Worm (Caenorhabditis elegans) whole organism, young adult: Measurements from ENCODE around the gene srh-209.

Experiments used
- B0035.1 ChIP-seq: sonication (generic microtip); optimal IDR thresholded peaks from 2 replicates; lab custom pipeline; 2016; ENCODE audit warnings: missing genetic modification characterization, mild to moderate bottlenecking, missing compliant biosample characterization, missing genotype, missing genetic modification reagents
- F23B12.7 ChIP-seq: sonication (generic microtip); optimal IDR thresholded peaks from 2 replicates; lab custom pipeline; 2017; ENCODE audit warnings: missing genetic modification characterization, mild to moderate bottlenecking, missing compliant biosample characterization, antibody characterized with exemption, moderate library complexity; ENCODE audit not compliant: insufficient read depth
- F37B4.10 ChIP-seq: fragments of 200-800 bp; sonication (Bioruptor generic); IDR thresholded peaks from 2 replicates; pipeline ENCODE4 v1.3.6; 2022; ENCODE audit warnings: missing genetic modification characterization, missing compliant biosample characterization
- F52B5.7 ChIP-seq: sonication (generic microtip); optimal IDR thresholded peaks from 2 replicates; lab custom pipeline; 2016; ENCODE audit warnings: mild to moderate bottlenecking, missing genetic modification characterization, missing compliant biosample characterization
- K11D2.4 ChIP-seq: fragments of 200-800 bp; sonication (Bioruptor generic); IDR thresholded peaks from 2 replicates; pipeline ENCODE4 v1.3.6; 2022; ENCODE audit warnings: missing genetic modification reagents, missing genetic modification characterization, missing compliant biosample characterization
- T26A5.8 ChIP-seq: sonication (generic microtip); optimal IDR thresholded peaks from 2 replicates; lab custom pipeline; 2016; ENCODE audit warnings: missing genetic modification characterization, missing compliant biosample characterization
- Y53F4B.3 ChIP-seq: fragments of 200-800 bp; sonication (Bioruptor generic); IDR thresholded peaks from 2 replicates; pipeline ENCODE4 v1.3.6; 2022; ENCODE audit warnings: missing genetic modification reagents, missing genetic modification characterization, missing compliant biosample characterization
- Y56A3A.18 ChIP-seq: fragments of 200-800 bp; sonication (Bioruptor generic); IDR thresholded peaks from 2 replicates; pipeline ENCODE4 v1.3.6; 2022; ENCODE audit warnings: missing genetic modification reagents, missing genetic modification characterization, missing compliant biosample characterization
- Y67H2A.10 ChIP-seq: fragments of 200-800 bp; sonication (Bioruptor generic); conservative IDR thresholded peaks from 2 replicates; pipeline ENCODE4 v1.3.6; 2022; ENCODE audit warnings: missing genetic modification reagents, missing genetic modification characterization, missing compliant biosample characterization
- Y95B8A.8 ChIP-seq: fragments of 200-800 bp; sonication (Bioruptor generic); IDR thresholded peaks from 2 replicates; pipeline ENCODE4 v1.3.6; 2022; ENCODE audit warnings: missing genetic modification reagents, missing genetic modification characterization, missing compliant biosample characterization
- aptf-2 ChIP-seq: fragments of 200-800 bp; sonication (Bioruptor generic); conservative IDR thresholded peaks from 2 replicates; pipeline ENCODE4 v1.3.6; 2022; ENCODE audit warnings: missing genetic modification reagents, missing genetic modification characterization, missing compliant biosample characterization
- athp-1 ChIP-seq: sonication (generic microtip); optimal IDR thresholded peaks from 2 replicates; lab custom pipeline; 2017; ENCODE audit warnings: mild to moderate bottlenecking, missing genetic modification characterization, missing compliant biosample characterization
- attf-5 ChIP-seq: fragments of 200-800 bp; sonication (Bioruptor generic); optimal IDR thresholded peaks from 2 replicates; lab custom pipeline; 2018; ENCODE audit warnings: mild to moderate bottlenecking, missing genetic modification characterization, missing compliant biosample characterization
- attf-6 ChIP-seq: fragments of 200-800 bp; sonication (Bioruptor generic); IDR thresholded peaks from 2 replicates; pipeline ENCODE4 v1.3.6; 2022; ENCODE audit warnings: missing genetic modification reagents, missing genetic modification characterization, missing compliant biosample characterization
- cebp-1 ChIP-seq, 2 experiments: fragments of 200-800 bp in 1 of 2; sonication (Bioruptor generic) in 1 of 2; sonication (generic microtip) in 1 of 2; IDR thresholded peaks in 1 of 2; optimal IDR thresholded peaks in 1 of 2; 2 replicates each; pipeline versions ENCODE4 v1.3.6 to Lab custom; 2017 to 2022; ENCODE audit warnings: missing compliant biosample characterization in 2 of 2, missing genetic modification characterization in 2 of 2, mild to moderate bottlenecking in 1 of 2, missing genetic modification reagents in 1 of 2, moderate library complexity in 1 of 2
- ceh-100 ChIP-seq: fragments of 200-800 bp; sonication (Bioruptor generic); IDR thresholded peaks from 2 replicates; pipeline ENCODE4 v1.3.6; 2022; ENCODE audit warnings: missing genetic modification reagents, missing genetic modification characterization, missing compliant biosample characterization
- ceh-79 ChIP-seq: sonication (generic microtip); optimal IDR thresholded peaks from 2 replicates; lab custom pipeline; 2017; ENCODE audit warnings: mild to moderate bottlenecking, missing genetic modification characterization, missing compliant biosample characterization
- ceh-91 ChIP-seq: fragments of 200-800 bp; sonication (Bioruptor generic); IDR thresholded peaks from 2 replicates; pipeline ENCODE4 v1.3.6; 2022; ENCODE audit warnings: missing genetic modification reagents, missing genetic modification characterization, missing compliant biosample characterization
- egrh-3 ChIP-seq: fragments of 200-800 bp; sonication (Bioruptor generic); IDR thresholded peaks from 2 replicates; pipeline ENCODE4 v1.3.6; 2022; ENCODE audit warnings: missing genetic modification reagents, missing genetic modification characterization, missing compliant biosample characterization
- ekl-4 ChIP-seq: fragments of 200-800 bp; sonication (Bioruptor generic); IDR thresholded peaks from 2 replicates; pipeline ENCODE4 v1.3.6; 2022; ENCODE audit warnings: missing genetic modification reagents, missing genetic modification characterization, missing compliant biosample characterization
- hmg-1.2 ChIP-seq: fragments of 200-800 bp; sonication (Bioruptor generic); IDR thresholded peaks from 2 replicates; pipeline ENCODE4 v1.3.6; 2022; ENCODE audit warnings: missing genetic modification reagents, missing genetic modification characterization, missing compliant biosample characterization
- hsf-1 ChIP-seq: fragments of 200-800 bp; sonication (Bioruptor generic); IDR thresholded peaks from 2 replicates; pipeline ENCODE4 v1.3.6; 2022; ENCODE audit warnings: missing genetic modification reagents, missing genetic modification characterization, missing compliant biosample characterization
- lag-1 ChIP-seq: fragments of 200-800 bp; sonication (Bioruptor generic); IDR thresholded peaks from 2 replicates; pipeline ENCODE4 v1.3.6; 2022; ENCODE audit warnings: missing genetic modification reagents, missing genetic modification characterization, missing compliant biosample characterization
- let-526 ChIP-seq: fragments of 200-800 bp; sonication (Bioruptor generic); IDR thresholded peaks from 2 replicates; pipeline ENCODE4 v1.3.6; 2022; ENCODE audit warnings: missing genetic modification reagents, missing genetic modification characterization, missing compliant biosample characterization
- madf-3 ChIP-seq: fragments of 200-800 bp; sonication (Bioruptor generic); IDR thresholded peaks from 2 replicates; pipeline ENCODE4 v1.3.6; 2022; ENCODE audit warnings: missing genetic modification reagents, missing genetic modification characterization, missing compliant biosample characterization
- madf-6 ChIP-seq: fragments of 200-800 bp; sonication (Bioruptor generic); IDR thresholded peaks from 2 replicates; pipeline ENCODE4 v1.3.6; 2022; ENCODE audit warnings: missing genetic modification reagents, missing genetic modification characterization, missing compliant biosample characterization
- madf-8 ChIP-seq: fragments of 200-800 bp; sonication (Bioruptor generic); conservative IDR thresholded peaks from 2 replicates; pipeline ENCODE4 v1.3.6; 2022; ENCODE audit warnings: missing genetic modification reagents, missing genetic modification characterization, missing compliant biosample characterization
- mxl-1 ChIP-seq: sonication (generic microtip); optimal IDR thresholded peaks from 2 replicates; lab custom pipeline; 2016; ENCODE audit warnings: missing genetic modification characterization, missing compliant biosample characterization
- nfya-1 ChIP-seq: sonication (generic microtip); optimal IDR thresholded peaks from 2 replicates; lab custom pipeline; 2017; ENCODE audit warnings: antibody characterized with exemption, missing compliant biosample characterization, missing genetic modification characterization, borderline replicate concordance; ENCODE audit not compliant: insufficient read depth
- nhr-179 ChIP-seq: sonication (generic microtip); optimal IDR thresholded peaks from 2 replicates; lab custom pipeline; 2016; ENCODE audit warnings: mild to moderate bottlenecking, missing genetic modification characterization, missing compliant biosample characterization
- nhr-27 ChIP-seq: fragments of 200-800 bp; sonication (Bioruptor generic); optimal IDR thresholded peaks from 2 replicates; lab custom pipeline; 2018; ENCODE audit warnings: mild to moderate bottlenecking, missing genetic modification characterization, moderate library complexity, missing compliant biosample characterization
- pha-4 ChIP-seq: fragments of 150-350 bp; sonication (generic microtip); optimal IDR thresholded peaks from 2 replicates; lab custom pipeline; 2014; ENCODE audit warnings: missing biosample characterization, missing genetic modification reagents, missing genetic modification characterization
- repo-1 ChIP-seq: sonication (generic microtip); optimal IDR thresholded peaks from 2 replicates; lab custom pipeline; 2017; ENCODE audit warnings: mild to moderate bottlenecking, missing genetic modification characterization, missing compliant biosample characterization
- sdz-38 ChIP-seq: sonication (generic microtip); optimal IDR thresholded peaks from 2 replicates; lab custom pipeline; 2016; ENCODE audit warnings: missing genotype, missing genetic modification characterization, missing compliant biosample characterization
- snpc-1.1 ChIP-seq: sonication (generic microtip); optimal IDR thresholded peaks from 2 replicates; lab custom pipeline; 2017; ENCODE audit warnings: missing genetic modification characterization, mild to moderate bottlenecking, missing compliant biosample characterization, antibody characterized with exemption, moderate library complexity, missing genotype, missing genetic modification reagents; ENCODE audit not compliant: insufficient read depth
- snpc-4 ChIP-seq, 5 experiments: fragments of 150-350 bp in 1 of 5; sonication (generic microtip) in 4 of 5; optimal IDR thresholded peaks; 2 replicates each; lab custom pipeline; 2014 to 2018; ENCODE audit warnings: missing genetic modification characterization in 5 of 5, missing biosample characterization in 3 of 5, antibody characterized with exemption in 2 of 5, mild to moderate bottlenecking in 2 of 5, missing compliant biosample characterization in 2 of 5, missing genotype in 2 of 5, moderate library complexity in 2 of 5, missing genetic modification reagents in 1 of 5
- tbx-9 ChIP-seq: sonication (generic microtip); optimal IDR thresholded peaks from 2 replicates; lab custom pipeline; 2016; ENCODE audit warnings: borderline replicate concordance, missing genetic modification characterization, inconsistent platforms, missing compliant biosample characterization
- tlf-1 ChIP-seq: fragments of 200-800 bp; sonication (Bioruptor generic); optimal IDR thresholded peaks from 2 replicates; lab custom pipeline; 2018; ENCODE audit warnings: mild to moderate bottlenecking, missing genetic modification characterization, missing compliant biosample characterization
- xnd-1 ChIP-seq: sonication (generic microtip); optimal IDR thresholded peaks from 2 replicates; lab custom pipeline; 2016; ENCODE audit warnings: missing genotype, missing genetic modification reagents, missing genetic modification characterization, missing compliant biosample characterization
- zfh-2 ChIP-seq: fragments of 200-800 bp; sonication (Bioruptor generic); conservative IDR thresholded peaks from 2 replicates; pipeline ENCODE4 v1.3.6; 2022; ENCODE audit warnings: missing genetic modification reagents, missing genetic modification characterization, missing compliant biosample characterization
- ztf-6 ChIP-seq: fragments of 200-800 bp; sonication (Bioruptor generic); IDR thresholded peaks from 2 replicates; pipeline ENCODE4 v1.3.6; 2022; ENCODE audit warnings: missing genetic modification reagents, missing genetic modification characterization, missing compliant biosample characterization

srh-209 gene

ce11 chrV:18424471-18424870 lies 19.8 kb upstream of the srh-209 start, which contains the start of gene ZK262.4:
Gene ZK262.4, minus strand, starts transcription at chrV:18424571.
- no peak for TF ChIP-seq let-526 (GFP tag; lab: Robert Waterston, UW)
- TF ChIP-seq snpc-1.1 (tag; lab: Kevin White, UChicago) = no peak
- TF ChIP-seq ztf-6 (GFP tag; lab: Robert Waterston, UW) = no peak

- no peak for TF ChIP-seq athp-1 (tag; lab: Kevin White, UChicago)
- TF ChIP-seq nfya-1 (tag; lab: Kevin White, UChicago) = no peak
- no peak for TF ChIP-seq mxl-1 (tag; lab: Kevin White, UChicago)
- no peak for TF ChIP-seq nhr-179
- TF ChIP-seq B0035.1 (tag; lab: Kevin White, UChicago) = no peak
- TF ChIP-seq F52B5.7 = no peak
- TF ChIP-seq sdz-38 (tag; lab: Kevin White, UChicago) = no peak
- TF ChIP-seq Y95B8A.8 (GFP tag; lab: Robert Waterston, UW) = no peak
- TF ChIP-seq ceh-100 (GFP tag; lab: Robert Waterston, UW) = no peak
- TF ChIP-seq ekl-4 = no peak
- no peak for TF ChIP-seq Y53F4B.3
- no peak for TF ChIP-seq Y56A3A.18 (GFP tag; lab: Robert Waterston, UW)
- no peak for TF ChIP-seq attf-5
- TF ChIP-seq lag-1 (GFP tag; lab: Robert Waterston, UW) = no peak
- no peak for TF ChIP-seq madf-8 (GFP tag; lab: Robert Waterston, UW)
- no peak for TF ChIP-seq T26A5.8 (tag; lab: Kevin White, UChicago)
- no peak for TF ChIP-seq ceh-79
- TF ChIP-seq aptf-2 (GFP tag; lab: Robert Waterston, UW) = no peak
Observed at ce11 chrV:18420797-18421196, 16.1 kb upstream of the srh-209 start, which contains the start of gene srj-26. Gene srj-26, plus strand, starts transcription at chrV:18421097.

- 0 out of 2 replicates have a peak, but pooled peaks have one; percentile 7 for TF ChIP-seq hsf-1 (GFP tag; lab: Robert Waterston, UW)
- TF ChIP-seq egrh-3 (GFP tag; lab: Robert Waterston, UW) = peak; percentile 76; the same call in 1 of the 2 replicates
- TF ChIP-seq zfh-2 (GFP tag; lab: Robert Waterston, UW) = peak; percentile 47; the same call in 1 of the 2 replicates
- TF ChIP-seq, all 124 proteins: peak for 3; not testable (repeated sequence) for 121
Observed at ce11 chrV:18415878-18416277, 11.2 kb upstream of the srh-209 start.

ce11 chrV:18414051-18414450 lies 9.4 kb upstream of the srh-209 start, which contains the start of gene txt-8:
Gene txt-8, plus strand, starts transcription at chrV:18414351.
- TF ChIP-seq F23B12.7 (tag; lab: Kevin White, UChicago) = no peak
- no peak for TF ChIP-seq F37B4.10 (GFP tag; lab: Robert Waterston, UW)
- TF ChIP-seq attf-6 (GFP tag; lab: Robert Waterston, UW) = no peak
- TF ChIP-seq cebp-1 (GFP tag; IDR thresholded peaks at IDR 0.05; lab: Robert Waterston, UW) = no peak
- no peak for TF ChIP-seq cebp-1 (tag; optimal IDR thresholded peaks at IDR 0.05; lab: Kevin White, UChicago)
- no peak for TF ChIP-seq Y53F4B.3
- no peak for TF ChIP-seq xnd-1 (tag; lab: Kevin White, UChicago)
- TF ChIP-seq pha-4 (tag; lab: Kevin White, UChicago) = no peak
- TF ChIP-seq ceh-91 = no peak
- no peak for TF ChIP-seq hmg-1.2 (GFP tag; lab: Robert Waterston, UW)
- no peak for TF ChIP-seq Y67H2A.10 (GFP tag; lab: Robert Waterston, UW)
- no peak for TF ChIP-seq snpc-1.1 (tag; lab: Kevin White, UChicago)
- no peak for TF ChIP-seq K11D2.4 (GFP tag; lab: Robert Waterston, UW)
- no peak for TF ChIP-seq nhr-179
- no peak for TF ChIP-seq snpc-4 (GFP tag; optimal IDR thresholded peaks at IDR 0.05; lab: Kevin White, UChicago)
- TF ChIP-seq snpc-4 (tag; optimal IDR thresholded peaks at IDR 0.05; lab: Kevin White, UChicago) = no peak
- TF ChIP-seq madf-6 (GFP tag; lab: Robert Waterston, UW) = no peak
- no peak for TF ChIP-seq tbx-9 (tag; lab: Kevin White, UChicago)
- no peak for TF ChIP-seq madf-3
- no peak for TF ChIP-seq nhr-27 (tag; lab: Kevin White, UChicago)
- no peak for TF ChIP-seq tlf-1 (GFP tag; lab: Kevin White, UChicago)
- no peak for TF ChIP-seq repo-1 (tag; lab: Kevin White, UChicago)
- TF ChIP-seq, all 124 proteins: peak for 0
